Worm (Caenorhabditis elegans) whole organism, L2 larva: ENCODE results near the gene Y49F6B.2.

Experiments used
- egl-27 ChIP-seq: sonication (generic microtip); optimal IDR thresholded peaks from 3 replicates; lab custom pipeline; 2017; ENCODE audit warnings: missing biosample characterization, missing genetic modification reagents, missing genetic modification characterization
- unc-62 ChIP-seq: fragments of 150-350 bp; optimal IDR thresholded peaks from 2 replicates; lab custom pipeline; 2014; ENCODE audit warnings: missing biosample characterization, missing genetic modification reagents, missing genetic modification characterization

DNA sequence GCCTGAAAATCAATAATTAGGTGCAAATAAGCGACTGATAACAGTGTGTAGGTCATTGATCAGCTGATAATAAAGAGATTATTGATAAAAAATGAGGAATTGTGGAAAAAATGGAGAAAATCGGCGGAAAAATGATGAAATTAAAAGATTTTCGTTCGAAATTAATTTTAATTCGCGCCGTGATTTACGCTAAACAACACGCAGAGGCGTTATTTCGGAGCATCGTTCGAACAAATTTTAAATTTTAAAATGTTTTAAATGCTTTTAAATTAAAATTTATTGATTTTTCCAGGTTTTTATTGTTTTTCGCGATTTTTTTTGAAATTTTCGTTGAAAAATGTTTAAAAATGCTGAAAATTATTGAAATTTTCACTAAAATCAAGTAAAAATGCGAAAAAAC is 3.4 kb upstream of the Y49F6B.2 start, which contains the start of gene Y49F6B.9:
- TF ChIP-seq unc-62: no peak
- TF ChIP-seq egl-27: no peak
